Worm (Caenorhabditis elegans): ENCODE measurements around the gene R07D5.2.

- TF ChIP-seq nhr-76 (tag; optimal IDR thresholded peaks at IDR 0.05) (no peak), eor-1 (tag; optimal IDR thresholded peaks at IDR 0.05) (no peak), ama-1 (optimal IDR thresholded peaks at IDR 0.05) (no peak), zag-1 (tag; optimal IDR thresholded peaks at IDR 0.05) (no peak), lin-39 (tag; optimal IDR thresholded peaks at IDR 0.05) (no peak), nhr-23 (tag; optimal IDR thresholded peaks at IDR 0.05) (no peak), nhr-12 (tag; optimal IDR thresholded peaks at IDR 0.05) (no peak), unc-39 (tag; optimal IDR thresholded peaks at IDR 0.05) (no peak), nhr-11 (tag; optimal IDR thresholded peaks at IDR 0.05) (no peak), R02D3.7 (tag; optimal IDR thresholded peaks at IDR 0.05) (no peak), elt-3 (tag; optimal IDR thresholded peaks at IDR 0.05) (no peak), snpc-4 (tag; optimal IDR thresholded peaks at IDR 0.05) (peak; percentile 2)
These were observed 42.9 kb downstream of the R07D5.2 start for ce11 chrX:15073479-15073878.
